Fruit fly (Drosophila melanogaster): ENCODE results near the gene CG32631.
A peak's percentile ranks its signal among the peaks of the same experiment; 100 is the strongest.

The CG32631 gene

DNA sequence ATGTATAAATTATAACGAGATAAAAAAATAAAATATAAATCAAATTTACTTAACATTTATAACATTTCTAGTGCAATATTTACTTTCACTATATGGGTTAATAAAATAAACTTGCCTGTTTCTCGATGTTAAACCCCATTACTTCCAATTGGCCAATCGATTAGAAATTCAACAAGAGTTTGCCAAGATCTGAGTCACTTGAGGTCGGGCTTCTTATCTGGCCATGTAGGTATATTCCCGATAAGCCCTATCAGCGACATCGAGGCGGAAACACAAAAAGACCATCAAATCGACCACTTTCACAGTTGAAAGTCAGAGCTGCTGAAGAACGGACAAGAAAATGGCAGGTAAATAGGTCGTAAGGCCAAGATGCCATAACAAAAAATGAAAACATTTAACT is 5.1 kb downstream of the CG32631 start, which contains the start of gene CG32633:
CG32633 (plus strand) TSS at position 301 of the 400 bp plus-strand sequence.
- no peak for TF ChIP-seq Crg-1 (GFP tag; optimal IDR thresholded peaks at IDR 0.05)

dm6 chrX:13563042-13563441 is 6.8 kb downstream of the CG32631 start:
- TF ChIP-seq CG7101 (tag; optimal IDR thresholded peaks at IDR 0.05) (no peak), kay (GFP tag; ENCODE audit: borderline replicate concordance) (peak; percentile 54)

DNA sequence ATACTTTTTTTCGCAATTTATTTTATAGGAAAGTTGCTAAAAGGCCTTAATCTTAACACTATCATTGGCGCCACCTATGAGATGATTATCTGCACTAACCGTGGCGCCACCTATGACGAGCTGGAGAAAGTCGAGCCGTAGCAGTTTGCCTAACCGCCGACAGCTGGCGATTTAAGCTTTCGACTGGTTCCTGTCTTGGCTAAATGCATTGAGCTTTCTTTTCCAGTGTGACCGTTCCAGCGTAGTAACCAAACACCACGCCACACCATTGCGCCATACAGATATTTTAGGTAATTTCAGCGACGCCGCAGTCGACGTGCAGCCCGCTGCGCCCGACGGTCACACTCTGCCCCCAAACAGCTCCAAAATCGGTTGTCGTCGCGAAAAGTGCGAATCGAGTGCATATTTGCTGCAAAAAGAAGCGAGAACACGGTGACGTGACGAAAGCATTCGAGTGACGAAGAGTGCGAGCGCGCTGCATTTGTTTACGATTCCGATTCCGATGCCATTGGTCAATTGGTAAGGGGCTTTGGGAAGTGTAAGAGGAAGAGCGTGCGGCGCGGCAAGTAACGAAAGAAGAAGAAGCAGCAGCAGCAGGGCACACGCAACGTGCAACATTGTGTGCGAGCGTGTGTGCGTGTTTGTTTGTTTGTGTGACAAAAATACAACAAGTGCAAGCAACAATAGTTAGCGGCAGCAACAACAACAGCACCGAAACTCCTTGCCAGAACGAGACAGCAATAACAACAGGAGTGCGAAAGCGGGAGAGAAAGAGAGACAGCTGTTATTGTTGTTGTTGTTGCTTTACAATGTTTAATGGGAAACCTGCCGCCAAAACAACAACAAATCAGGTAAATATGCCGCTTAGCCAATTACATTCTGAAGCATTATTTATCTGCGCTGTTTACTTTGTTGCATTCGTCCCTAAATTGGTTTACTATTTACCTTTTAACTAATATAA is 7.5 kb downstream of the CG32631 start, which contains the start of the genes CG46311 and Tpst:
CG46311 (plus strand) TSS at position 341 of the 961 bp plus-strand sequence.
Tpst (plus strand) TSS at position 341 of the 961 bp plus-strand sequence.
- TF ChIP-seq cic (GFP tag; optimal IDR thresholded peaks at IDR 0.05) (peak; percentile 45), bab1 (GFP tag; optimal IDR thresholded peaks at IDR 0.05) (peak; percentile 92), Mnt (GFP tag; optimal IDR thresholded peaks at IDR 0.05) (peak; percentile 54), pad (GFP tag; optimal IDR thresholded peaks at IDR 0.05) (peak; percentile 36), CG33017 (tag; optimal IDR thresholded peaks at IDR 0.05) (no peak), ovo (GFP tag; optimal IDR thresholded peaks at IDR 0.05) (peak; percentile 36), Hr96 (GFP tag; optimal IDR thresholded peaks at IDR 0.05) (peak; percentile 73), kay (GFP tag; ENCODE audit: borderline replicate concordance) (no peak), CG1620 (GFP tag; optimal IDR thresholded peaks at IDR 0.05) (peak; percentile 62), CG5204 (GFP tag; optimal IDR thresholded peaks at IDR 0.05) (peak; percentile 1), Clk (GFP tag; optimal IDR thresholded peaks at IDR 0.05) (no peak), CG7045 (GFP tag; optimal IDR thresholded peaks at IDR 0.05) (no peak), CG11617 (GFP tag; optimal IDR thresholded peaks at IDR 0.05) (no peak), toe (GFP tag; optimal IDR thresholded peaks at IDR 0.05) (peak; percentile 16), CG7101 (tag; optimal IDR thresholded peaks at IDR 0.05) (peak; percentile 59), CG14711 (tag; optimal IDR thresholded peaks at IDR 0.05) (peak; percentile 22), tj (GFP tag; optimal IDR thresholded peaks at IDR 0.05) (peak; percentile 69), CG12768 (GFP tag; optimal IDR thresholded peaks at IDR 0.05) (no peak), Crg-1 (GFP tag; optimal IDR thresholded peaks at IDR 0.05) (peak; percentile 71), cnc (optimal IDR thresholded peaks at IDR 0.05) (no peak)

DNA sequence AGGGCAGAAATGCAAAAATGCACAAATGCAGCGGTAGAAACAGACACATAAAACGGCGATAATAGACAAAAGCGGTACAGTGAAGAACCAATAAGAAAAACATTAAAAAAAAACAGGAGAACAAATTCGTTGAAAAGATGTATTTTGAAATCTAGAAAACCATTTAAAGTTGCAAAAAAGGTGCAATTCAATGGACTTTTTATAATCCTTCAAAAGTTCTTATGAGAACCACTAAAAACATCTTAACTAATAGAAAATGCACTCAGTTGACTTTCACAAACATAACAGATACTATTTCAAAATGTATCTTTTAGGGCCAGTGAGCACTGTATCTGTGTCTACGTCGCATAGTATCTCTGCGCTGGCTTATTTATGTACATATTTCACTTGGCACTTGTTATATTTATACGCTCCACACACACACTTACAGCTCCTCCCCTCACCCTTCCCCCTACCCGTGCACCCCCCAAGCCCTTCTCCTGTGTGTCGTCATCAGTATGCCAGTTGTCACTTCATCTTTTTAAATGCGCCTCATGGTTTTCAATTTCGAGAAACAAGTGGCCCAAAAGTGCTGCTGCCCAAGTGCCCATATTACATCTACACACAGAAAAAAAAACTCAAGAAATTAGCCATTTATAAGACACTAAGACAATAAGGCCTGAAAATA is 9.4 kb downstream of the CG32631 start:
- TF ChIP-seq bab1 (GFP tag; optimal IDR thresholded peaks at IDR 0.05) (peak; percentile 39), tj (GFP tag; optimal IDR thresholded peaks at IDR 0.05) (peak; percentile 45), pad (GFP tag; optimal IDR thresholded peaks at IDR 0.05) (no peak), toe (GFP tag; optimal IDR thresholded peaks at IDR 0.05) (peak; percentile 5), CG7045 (GFP tag; optimal IDR thresholded peaks at IDR 0.05) (no peak), CG11617 (GFP tag; optimal IDR thresholded peaks at IDR 0.05) (no peak), CG5204 (GFP tag; optimal IDR thresholded peaks at IDR 0.05) (no peak), CG7101 (tag; optimal IDR thresholded peaks at IDR 0.05) (peak; percentile 11)

dm6 chrX:13568127-13568526 is 11.9 kb downstream of the CG32631 start:
- peak; percentile 31 for TF ChIP-seq pad (GFP tag; optimal IDR thresholded peaks at IDR 0.05)
- no peak for TF ChIP-seq cnc (optimal IDR thresholded peaks at IDR 0.05)
- no peak for TF ChIP-seq toe (GFP tag; optimal IDR thresholded peaks at IDR 0.05)
- TF ChIP-seq Hr96 (GFP tag; optimal IDR thresholded peaks at IDR 0.05) = no peak
- no peak for TF ChIP-seq CG7045 (GFP tag; optimal IDR thresholded peaks at IDR 0.05)
- TF ChIP-seq CG7101 (tag; optimal IDR thresholded peaks at IDR 0.05) = peak; percentile 47
- no peak for TF ChIP-seq Clk (GFP tag; optimal IDR thresholded peaks at IDR 0.05)
- TF ChIP-seq Crg-1 (GFP tag; optimal IDR thresholded peaks at IDR 0.05) = no peak
- peak; percentile 67 for TF ChIP-seq CG14711 (tag; optimal IDR thresholded peaks at IDR 0.05)
- TF ChIP-seq tj (GFP tag; optimal IDR thresholded peaks at IDR 0.05) = no peak
- no peak for TF ChIP-seq cic (GFP tag; optimal IDR thresholded peaks at IDR 0.05)
- peak; percentile 45 for TF ChIP-seq CG1620 (GFP tag; optimal IDR thresholded peaks at IDR 0.05)
- TF ChIP-seq kay (GFP tag; ENCODE audit: borderline replicate concordance) = no peak
- TF ChIP-seq Mnt (GFP tag; optimal IDR thresholded peaks at IDR 0.05) = peak; percentile 12
- TF ChIP-seq CG11617 (GFP tag; optimal IDR thresholded peaks at IDR 0.05) = no peak
- peak; percentile 86 for TF ChIP-seq bab1 (GFP tag; optimal IDR thresholded peaks at IDR 0.05)
- TF ChIP-seq CG5204 (GFP tag; optimal IDR thresholded peaks at IDR 0.05) = peak; percentile 11
- TF ChIP-seq ovo (GFP tag; optimal IDR thresholded peaks at IDR 0.05) = no peak
- TF ChIP-seq CG12768 (GFP tag; optimal IDR thresholded peaks at IDR 0.05) = no peak
- peak; percentile 0 for TF ChIP-seq CG33017 (tag; optimal IDR thresholded peaks at IDR 0.05)

DNA sequence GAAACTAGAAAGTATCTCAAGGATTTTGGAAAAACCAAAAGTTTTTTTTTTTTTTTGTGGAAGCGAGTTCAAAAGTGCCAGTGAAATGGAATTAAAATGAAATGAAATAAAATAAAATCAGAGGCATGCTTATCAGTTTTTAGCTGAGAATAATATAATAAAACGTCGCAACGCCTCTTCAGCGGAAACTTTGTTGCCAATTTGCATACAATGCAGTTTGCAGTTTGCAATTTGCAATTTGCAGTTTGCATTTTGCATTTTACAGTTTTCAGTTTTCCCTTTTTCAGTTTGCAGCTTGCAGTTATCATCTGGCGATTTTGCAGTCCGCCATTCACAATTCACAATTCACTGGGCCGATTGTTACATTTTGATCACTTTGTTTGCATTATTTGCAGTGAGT is 12.6 kb downstream of the CG32631 start:
- TF ChIP-seq cic (GFP tag; optimal IDR thresholded peaks at IDR 0.05) = no peak
- TF ChIP-seq tj (GFP tag; optimal IDR thresholded peaks at IDR 0.05) = peak; percentile 96
- no peak for TF ChIP-seq CG12768 (GFP tag; optimal IDR thresholded peaks at IDR 0.05)

Measured in whole organism, adult.